Fruit fly (Drosophila melanogaster): ENCODE results near the gene beg.

The beg gene

DNA sequence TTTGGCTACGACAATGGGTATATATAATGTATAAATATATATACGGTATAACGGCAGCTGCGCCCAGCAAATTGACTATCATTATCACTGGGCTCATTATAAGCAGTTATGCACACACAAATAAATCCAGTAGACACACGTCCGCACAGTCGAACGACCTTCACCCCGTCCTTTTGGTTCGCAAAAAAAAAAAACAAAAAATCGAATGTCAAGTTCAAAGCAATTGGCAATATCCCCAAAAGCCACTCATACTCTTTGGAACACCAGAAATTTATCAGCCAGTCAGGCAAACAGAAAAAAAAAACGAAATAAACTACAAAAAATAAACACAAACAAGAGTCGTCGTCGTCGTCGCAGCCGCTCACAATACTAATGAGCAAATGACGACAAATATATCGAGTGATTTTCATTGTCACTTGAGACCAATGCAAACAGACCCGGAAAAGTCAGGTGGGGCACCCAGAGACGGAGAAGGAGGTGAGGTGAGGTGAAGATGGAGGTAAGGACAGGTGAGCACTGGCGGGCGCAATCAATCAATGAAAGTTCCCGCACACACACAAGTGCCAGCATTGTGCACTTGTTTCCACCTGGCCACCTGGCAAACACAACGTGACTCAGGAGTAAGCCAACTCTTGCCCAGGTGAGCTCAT, 30.6 kb upstream of the beg start:
- TF ChIP-seq psq (optimal IDR thresholded peaks at IDR 0.05): no peak
- no peak for TF ChIP-seq Myc (optimal IDR thresholded peaks at IDR 0.05)
- no peak for TF ChIP-seq insv (optimal IDR thresholded peaks at IDR 0.05)
- TF ChIP-seq h (optimal IDR thresholded peaks at IDR 0.05): no peak
- TF ChIP-seq ttk (optimal IDR thresholded peaks at IDR 0.05): no peak
- TF ChIP-seq Sin3A (optimal IDR thresholded peaks at IDR 0.05): no peak

DNA sequence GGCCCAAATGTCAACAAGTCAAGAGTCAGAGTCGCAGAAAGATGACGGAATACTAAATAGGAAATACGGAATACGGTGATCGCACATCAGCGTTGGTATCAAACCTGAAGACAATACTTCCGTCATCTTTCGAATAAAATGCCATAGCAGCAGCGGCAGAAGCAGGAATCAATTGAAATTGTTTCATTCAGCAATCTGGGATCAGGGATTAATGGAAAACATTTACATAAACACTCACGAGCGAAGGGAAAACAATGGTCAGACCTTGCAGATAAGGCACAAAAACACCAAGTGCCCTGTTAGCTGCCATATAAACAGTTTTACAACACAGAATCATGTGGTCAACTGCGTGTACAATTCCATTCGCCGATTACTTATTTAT, 30.1 kb upstream of the beg start:
- no peak for TF ChIP-seq Myc (optimal IDR thresholded peaks at IDR 0.05)

DNA sequence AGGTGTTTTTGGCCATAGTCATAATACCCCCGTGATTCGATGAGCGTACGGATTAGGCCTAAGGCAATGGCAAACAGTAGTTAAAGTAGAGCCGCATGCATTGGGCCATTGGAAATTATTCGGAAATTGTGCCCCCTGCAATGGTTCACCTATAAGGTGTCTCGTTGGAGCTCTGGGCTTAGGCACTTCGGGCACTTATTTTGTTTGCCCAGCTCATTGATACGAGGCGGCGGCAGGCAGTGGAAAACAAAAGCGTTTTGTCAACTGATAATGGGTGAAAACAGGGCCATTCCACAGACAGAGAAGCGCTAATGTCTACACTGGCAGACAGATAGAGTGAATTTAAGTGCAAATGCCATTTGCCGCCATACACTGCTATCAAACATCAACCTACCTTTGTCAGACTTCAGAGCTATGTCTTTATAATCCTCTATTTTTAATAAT, 29.2 kb upstream of the beg start:
- TF ChIP-seq insv (optimal IDR thresholded peaks at IDR 0.05) (no peak), ttk (optimal IDR thresholded peaks at IDR 0.05) (no peak), h (optimal IDR thresholded peaks at IDR 0.05) (no peak), Sin3A (optimal IDR thresholded peaks at IDR 0.05) (no peak), Myc (optimal IDR thresholded peaks at IDR 0.05) (no peak), psq (optimal IDR thresholded peaks at IDR 0.05) (no peak)

- TF ChIP-seq Myc (optimal IDR thresholded peaks at IDR 0.05): no peak
- no peak for TF ChIP-seq h (optimal IDR thresholded peaks at IDR 0.05)
- no peak for TF ChIP-seq ttk (optimal IDR thresholded peaks at IDR 0.05)
- TF ChIP-seq psq (optimal IDR thresholded peaks at IDR 0.05): no peak
- no peak for TF ChIP-seq Sin3A (optimal IDR thresholded peaks at IDR 0.05)
- no peak for TF ChIP-seq insv (optimal IDR thresholded peaks at IDR 0.05)
Observed at dm6 chr3L:17007041-17007471, 28.4 kb upstream of the beg start.

- TF ChIP-seq Sin3A (optimal IDR thresholded peaks at IDR 0.05): no peak
- no peak for TF ChIP-seq Myc (optimal IDR thresholded peaks at IDR 0.05)
- no peak for TF ChIP-seq insv (optimal IDR thresholded peaks at IDR 0.05)
- TF ChIP-seq psq (optimal IDR thresholded peaks at IDR 0.05): no peak
- TF ChIP-seq ttk (optimal IDR thresholded peaks at IDR 0.05): no peak
- no peak for TF ChIP-seq h (optimal IDR thresholded peaks at IDR 0.05)
Observed at dm6 chr3L:17007496-17007895, 28.0 kb upstream of the beg start.

dm6 chr3L:17007945-17008344, 27.5 kb upstream of the beg start:
- no peak for TF ChIP-seq ttk (optimal IDR thresholded peaks at IDR 0.05)
- TF ChIP-seq insv (optimal IDR thresholded peaks at IDR 0.05): no peak
- TF ChIP-seq Myc (optimal IDR thresholded peaks at IDR 0.05): no peak
- no peak for TF ChIP-seq Sin3A (optimal IDR thresholded peaks at IDR 0.05)
- TF ChIP-seq psq (optimal IDR thresholded peaks at IDR 0.05): no peak
- no peak for TF ChIP-seq h (optimal IDR thresholded peaks at IDR 0.05)

dm6 chr3L:17008911-17009364, 26.5 kb upstream of the beg start:
- TF ChIP-seq insv (optimal IDR thresholded peaks at IDR 0.05): no peak
- TF ChIP-seq ttk (optimal IDR thresholded peaks at IDR 0.05): no peak
- no peak for TF ChIP-seq Myc (optimal IDR thresholded peaks at IDR 0.05)
- no peak for TF ChIP-seq Sin3A (optimal IDR thresholded peaks at IDR 0.05)
- no peak for TF ChIP-seq h (optimal IDR thresholded peaks at IDR 0.05)
- TF ChIP-seq psq (optimal IDR thresholded peaks at IDR 0.05): no peak

DNA sequence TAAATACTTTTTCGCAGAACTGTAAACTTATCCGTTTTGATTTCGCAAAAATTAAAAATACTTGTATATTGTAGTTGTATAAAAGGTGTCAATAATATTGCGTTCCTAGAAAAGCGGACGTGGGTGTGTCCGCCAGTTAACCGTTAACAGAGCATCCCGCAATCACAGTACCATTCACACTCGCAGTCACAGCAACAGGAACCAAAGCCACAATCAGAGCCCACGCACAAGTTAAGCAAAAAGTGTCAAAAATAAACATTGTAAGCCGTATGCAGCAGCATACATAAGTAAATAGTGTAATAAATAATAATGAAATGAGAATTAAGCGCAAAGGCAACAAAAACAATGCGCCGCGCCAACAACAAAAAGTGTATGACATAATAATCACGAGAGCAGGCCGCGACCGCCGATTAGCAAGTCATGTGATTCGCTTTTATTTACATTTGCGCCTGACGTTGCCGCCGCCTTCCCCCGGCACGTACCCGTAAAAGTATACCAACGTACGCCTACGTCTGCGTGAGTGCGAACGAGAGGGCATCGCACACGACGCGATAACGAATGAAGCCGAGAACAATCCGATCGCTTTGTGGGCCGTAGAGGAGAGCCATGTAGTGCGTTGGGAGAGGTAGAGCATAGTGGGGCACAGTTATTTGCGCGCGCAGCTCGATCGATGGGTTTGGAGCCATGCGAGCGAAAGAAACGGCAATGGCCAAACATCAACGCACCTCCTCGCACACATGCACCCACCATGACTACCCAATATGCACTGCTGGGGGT, 25.6 kb upstream of the beg start:
- TF ChIP-seq insv (optimal IDR thresholded peaks at IDR 0.05) (no peak), h (optimal IDR thresholded peaks at IDR 0.05) (no peak), Myc (optimal IDR thresholded peaks at IDR 0.05) (no peak), psq (optimal IDR thresholded peaks at IDR 0.05) (no peak), ttk (optimal IDR thresholded peaks at IDR 0.05) (no peak), Sin3A (optimal IDR thresholded peaks at IDR 0.05) (no peak)

DNA sequence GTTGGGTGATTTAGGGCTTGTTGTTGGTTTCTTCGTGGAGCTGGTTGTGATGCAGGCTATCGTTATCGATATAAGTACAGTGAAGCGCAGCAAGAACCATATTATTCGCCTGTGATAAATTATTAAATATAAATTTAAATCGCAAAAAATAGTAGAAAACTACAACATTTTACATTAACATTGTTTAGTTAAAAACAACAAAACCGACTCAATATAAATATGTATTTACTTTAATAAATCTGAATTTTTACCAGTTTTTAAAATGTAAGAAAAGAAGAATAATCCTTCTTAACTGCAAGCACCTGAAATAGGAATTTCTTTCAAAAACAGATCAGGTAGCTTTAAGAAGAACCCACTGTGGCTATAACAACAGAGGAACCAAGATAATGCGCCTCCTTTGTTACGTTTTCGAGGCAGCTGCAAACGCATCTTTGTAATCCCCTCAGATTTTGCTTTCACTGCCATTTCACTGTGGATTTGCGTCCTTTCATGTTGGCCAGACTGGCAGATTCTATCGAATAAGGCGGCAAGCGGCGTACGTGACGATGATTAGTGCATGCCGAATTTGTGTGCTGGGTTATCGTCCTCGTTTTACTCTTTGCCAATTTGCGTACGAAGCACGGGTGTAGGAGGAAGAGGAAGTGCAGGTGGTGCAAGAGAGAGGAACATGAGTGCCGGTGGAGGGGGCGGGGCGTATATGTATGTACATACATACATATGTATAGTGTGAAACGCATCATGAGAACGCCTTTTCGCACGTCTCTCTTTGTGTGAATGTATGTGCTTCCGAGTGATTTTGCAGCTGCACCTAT, 24.8 kb upstream of the beg start:
- TF ChIP-seq ttk (optimal IDR thresholded peaks at IDR 0.05) (no peak), Myc (optimal IDR thresholded peaks at IDR 0.05) (no peak), insv (optimal IDR thresholded peaks at IDR 0.05) (no peak), psq (optimal IDR thresholded peaks at IDR 0.05) (no peak), Sin3A (optimal IDR thresholded peaks at IDR 0.05) (no peak), h (optimal IDR thresholded peaks at IDR 0.05) (no peak)

DNA sequence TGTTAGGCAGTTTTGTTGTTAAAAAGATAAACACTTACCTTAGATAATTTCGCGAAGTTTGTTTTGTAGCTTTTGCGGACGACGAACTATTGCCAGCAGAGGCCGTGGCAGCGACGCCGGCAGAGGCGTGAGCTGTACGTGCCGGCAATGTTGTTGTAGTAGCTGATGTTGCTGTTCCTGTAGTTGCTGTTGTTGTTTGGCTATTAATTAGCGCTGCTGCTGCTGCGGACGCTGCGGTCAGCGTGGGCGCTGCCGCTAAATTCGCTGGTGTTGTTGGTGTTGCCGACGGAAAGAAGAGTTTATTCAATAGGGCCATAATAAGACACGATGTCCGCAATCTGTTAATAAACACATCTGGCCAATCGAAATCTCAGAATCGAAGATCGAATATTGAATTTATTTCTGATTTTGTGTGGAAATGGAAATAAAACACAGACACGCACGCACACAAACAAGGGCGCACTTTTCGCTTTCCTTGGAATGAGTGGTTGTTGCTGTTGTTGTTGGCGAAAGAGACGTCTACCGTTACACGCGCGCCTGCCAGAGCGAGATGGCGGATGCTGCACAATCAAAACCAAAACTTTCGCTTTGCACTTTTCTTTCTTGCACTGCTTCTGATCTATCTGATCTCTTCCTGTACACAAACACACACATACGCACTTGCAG, 24.0 kb upstream of the beg start:
- TF ChIP-seq psq (optimal IDR thresholded peaks at IDR 0.05) (no peak), ttk (optimal IDR thresholded peaks at IDR 0.05) (no peak), Sin3A (optimal IDR thresholded peaks at IDR 0.05) (no peak), insv (optimal IDR thresholded peaks at IDR 0.05) (no peak), Myc (optimal IDR thresholded peaks at IDR 0.05) (no peak), h (optimal IDR thresholded peaks at IDR 0.05) (no peak)

- TF ChIP-seq insv (optimal IDR thresholded peaks at IDR 0.05): no peak
- TF ChIP-seq ttk (optimal IDR thresholded peaks at IDR 0.05): no peak
- TF ChIP-seq psq (optimal IDR thresholded peaks at IDR 0.05): no peak
- TF ChIP-seq h (optimal IDR thresholded peaks at IDR 0.05): no peak
- TF ChIP-seq Sin3A (optimal IDR thresholded peaks at IDR 0.05): no peak
- no peak for TF ChIP-seq Myc (optimal IDR thresholded peaks at IDR 0.05)
Observed at dm6 chr3L:17012017-17012719, 23.3 kb upstream of the beg start, which contains the start of gene CG3764. CG3764 (minus strand) TSS chr3L:17012565.

Measured in Kc167 (cell line).